Worm (Caenorhabditis elegans) whole organism, mixed stage, embryonic: ENCODE data around the gene snt-3.
A peak's percentile ranks its signal among the peaks of the same experiment; 100 is the strongest.

Experiments
- M03D4.4 ChIP-seq: sonication (generic microtip); optimal IDR thresholded peaks from 2 replicates; lab custom pipeline; 2017; ENCODE audit warnings: mild to moderate bottlenecking, missing genetic modification characterization, missing compliant biosample characterization
- bed-3 ChIP-seq: fragments of 200-800 bp; sonication (Bioruptor generic); optimal IDR thresholded peaks from 3 replicates; lab custom pipeline; 2018; ENCODE audit warnings: mild to moderate bottlenecking, missing genetic modification characterization, moderate library complexity, missing compliant biosample characterization
- blmp-1 ChIP-seq: fragments of 150-350 bp; optimal IDR thresholded peaks from 2 replicates; lab custom pipeline; 2014; ENCODE audit warnings: missing biosample characterization, missing genetic modification characterization
- ceh-43 ChIP-seq: fragments of 200-800 bp; sonication (Bioruptor generic); optimal IDR thresholded peaks from 2 replicates; lab custom pipeline; 2018; ENCODE audit warnings: mild to moderate bottlenecking, missing genetic modification characterization, moderate library complexity, missing compliant biosample characterization
- ceh-83 ChIP-seq: fragments of 200-800 bp; sonication (Bioruptor generic); optimal IDR thresholded peaks from 2 replicates; lab custom pipeline; 2018; ENCODE audit warnings: mild to moderate bottlenecking, missing genetic modification characterization, missing compliant biosample characterization
- ces-1 ChIP-seq: fragments of 150-350 bp; optimal IDR thresholded peaks from 2 replicates; lab custom pipeline; 2014; ENCODE audit warnings: missing biosample characterization, missing genetic modification reagents, missing genetic modification characterization
- cnd-1 ChIP-seq: fragments of 200-800 bp; sonication (Bioruptor generic); optimal IDR thresholded peaks from 2 replicates; lab custom pipeline; 2018; ENCODE audit warnings: mild to moderate bottlenecking, missing genetic modification characterization, missing compliant biosample characterization
- elt-1 ChIP-seq: sonication (generic microtip); optimal IDR thresholded peaks from 2 replicates; lab custom pipeline; 2017; ENCODE audit warnings: missing genetic modification characterization, mild to moderate bottlenecking, missing compliant biosample characterization, antibody characterized with exemption, moderate library complexity, borderline replicate concordance; ENCODE audit not compliant: insufficient read depth
- elt-3 ChIP-seq: fragments of 150-350 bp; optimal IDR thresholded peaks from 2 replicates; lab custom pipeline; 2014; ENCODE audit warnings: missing biosample characterization, missing genetic modification characterization
- flh-1 ChIP-seq: fragments of 200-800 bp; sonication (Bioruptor generic); optimal IDR thresholded peaks from 2 replicates; lab custom pipeline; 2018; ENCODE audit warnings: mild to moderate bottlenecking, missing genetic modification characterization, moderate library complexity, missing compliant biosample characterization
- ham-2 ChIP-seq: fragments of 200-800 bp; sonication (Bioruptor generic); optimal IDR thresholded peaks from 2 replicates; lab custom pipeline; 2018; ENCODE audit warnings: mild to moderate bottlenecking, missing genetic modification characterization, missing compliant biosample characterization
- hlh-1 ChIP-seq: fragments of 150-350 bp; optimal IDR thresholded peaks from 2 replicates; lab custom pipeline; 2014; ENCODE audit warnings: missing biosample characterization, missing genetic modification reagents, missing genetic modification characterization
- lin-13 ChIP-seq: fragments of 150-350 bp; optimal IDR thresholded peaks from 2 replicates; lab custom pipeline; 2014; ENCODE audit warnings: missing biosample characterization, missing genetic modification characterization
- lin-32 ChIP-seq: fragments of 200-800 bp; sonication (Bioruptor generic); optimal IDR thresholded peaks from 2 replicates; lab custom pipeline; 2018; ENCODE audit warnings: mild to moderate bottlenecking, missing genetic modification characterization, missing compliant biosample characterization
- mep-1 ChIP-seq: fragments of 150-350 bp; optimal IDR thresholded peaks from 2 replicates; lab custom pipeline; 2017; ENCODE audit warnings: missing biosample characterization, missing genetic modification reagents, missing genetic modification characterization, inconsistent platforms
- mls-2 ChIP-seq: sonication (generic microtip); optimal IDR thresholded peaks from 2 replicates; lab custom pipeline; 2016; ENCODE audit warnings: mild to moderate bottlenecking, missing genetic modification characterization, moderate library complexity, missing compliant biosample characterization
- nhr-12 ChIP-seq: fragments of 150-350 bp; optimal IDR thresholded peaks from 2 replicates; lab custom pipeline; 2014; ENCODE audit warnings: missing biosample characterization, missing genetic modification characterization
- nhr-2 ChIP-seq: fragments of 150-350 bp; optimal IDR thresholded peaks from 2 replicates; lab custom pipeline; 2014; ENCODE audit warnings: missing biosample characterization, missing genetic modification characterization
- nhr-237 ChIP-seq: fragments of 150-350 bp; optimal IDR thresholded peaks from 2 replicates; lab custom pipeline; 2014; ENCODE audit warnings: missing biosample characterization, missing genetic modification characterization
- nhr-28 ChIP-seq: fragments of 150-350 bp; optimal IDR thresholded peaks from 2 replicates; lab custom pipeline; 2014; ENCODE audit warnings: missing biosample characterization, missing genetic modification characterization
- nhr-76 ChIP-seq: sonication (generic microtip); optimal IDR thresholded peaks from 2 replicates; lab custom pipeline; 2017; ENCODE audit warnings: missing biosample characterization, missing genetic modification characterization
- pha-4 ChIP-seq: fragments of 150-350 bp; optimal IDR thresholded peaks from 2 replicates; lab custom pipeline; 2018; ENCODE audit warnings: missing biosample characterization, missing genetic modification reagents, missing genetic modification characterization
- sem-2 ChIP-seq: fragments of 200-800 bp; sonication (Bioruptor generic); optimal IDR thresholded peaks from 2 replicates; lab custom pipeline; 2018; ENCODE audit warnings: mild to moderate bottlenecking, missing genetic modification characterization, missing compliant biosample characterization
- snpc-4 ChIP-seq: fragments of 150-350 bp; optimal IDR thresholded peaks from 2 replicates; lab custom pipeline; 2014; ENCODE audit warnings: missing biosample characterization, missing genetic modification characterization
- sptf-1 ChIP-seq: sonication (generic microtip); optimal IDR thresholded peaks from 2 replicates; lab custom pipeline; 2017; ENCODE audit warnings: mild to moderate bottlenecking, missing genetic modification characterization, moderate library complexity, missing compliant biosample characterization
- tbx-8 ChIP-seq: fragments of 200-800 bp; sonication (Bioruptor generic); optimal IDR thresholded peaks from 2 replicates; lab custom pipeline; 2018; ENCODE audit warnings: mild to moderate bottlenecking, missing genetic modification characterization, moderate library complexity, missing compliant biosample characterization
- unc-39 ChIP-seq: fragments of 150-350 bp; optimal IDR thresholded peaks from 2 replicates; lab custom pipeline; 2014; ENCODE audit warnings: missing biosample characterization, missing genetic modification characterization
- unc-62 ChIP-seq: fragments of 150-350 bp; optimal IDR thresholded peaks from 2 replicates; lab custom pipeline; 2014; ENCODE audit warnings: missing biosample characterization, missing genetic modification reagents, missing genetic modification characterization
- zip-8 ChIP-seq: fragments of 150-350 bp; optimal IDR thresholded peaks from 2 replicates; lab custom pipeline; 2014; ENCODE audit warnings: missing biosample characterization, missing genetic modification characterization
- ztf-11 ChIP-seq: fragments of 150-350 bp; optimal IDR thresholded peaks from 2 replicates; lab custom pipeline; 2014; ENCODE audit warnings: missing biosample characterization, missing genetic modification characterization

Gene snt-3

ce11 chrV:1355297-1355696, 15.5 kb downstream of the snt-3 start:
- TF ChIP-seq elt-1 (no peak), nhr-237 (tag; lab: Kevin White, UChicago) (no peak), sptf-1 (tag; lab: Kevin White, UChicago) (no peak), flh-1 (GFP tag; lab: Kevin White, UChicago) (no peak), ceh-43 (GFP tag; lab: Kevin White, UChicago) (no peak), cnd-1 (no peak), M03D4.4 (tag; lab: Kevin White, UChicago) (no peak), sem-2 (GFP tag; lab: Kevin White, UChicago) (no peak), unc-39 (tag; lab: Kevin White, UChicago) (no peak), nhr-76 (no peak), nhr-28 (no peak), mls-2 (tag; lab: Kevin White, UChicago) (no peak), pha-4 (no peak), unc-62 (GFP tag; lab: Kevin White, UChicago) (no peak), lin-13 (tag; lab: Kevin White, UChicago) (no peak), blmp-1 (no peak), hlh-1 (tag; lab: Kevin White, UChicago) (no peak), ham-2 (GFP tag; lab: Kevin White, UChicago) (no peak)
- TF ChIP-seq, all 35 proteins: peak for 0

- no peak for TF ChIP-seq elt-1
- no peak for TF ChIP-seq zip-8 (tag; lab: Kevin White, UChicago)
- no peak for TF ChIP-seq ces-1 (GFP tag; lab: Kevin White, UChicago)
- TF ChIP-seq tbx-8: no peak
- no peak for TF ChIP-seq lin-13 (tag; lab: Kevin White, UChicago)
Observed at ce11 chrV:1352321-1352720, 18.5 kb downstream of the snt-3 start.

ce11 chrV:1351826-1352225, 19.0 kb downstream of the snt-3 start, which contains the start of gene glb-33:
glb-33 (plus strand) TSS chrV:1352126.
- TF ChIP-seq ham-2 (GFP tag; lab: Kevin White, UChicago): no peak
- no peak for TF ChIP-seq lin-13 (tag; lab: Kevin White, UChicago)
- TF ChIP-seq snpc-4: no peak

- TF ChIP-seq ham-2 (GFP tag; lab: Kevin White, UChicago) (no peak), sem-2 (GFP tag; lab: Kevin White, UChicago) (no peak), ceh-43 (GFP tag; lab: Kevin White, UChicago) (no peak), ces-1 (GFP tag; lab: Kevin White, UChicago) (peak; percentile 92), lin-32 (GFP tag; lab: Kevin White, UChicago) (no peak), blmp-1 (no peak), nhr-2 (no peak)
- TF ChIP-seq, all 35 proteins: peak for 1
Observed at ce11 chrV:1349802-1350201, 21.0 kb downstream of the snt-3 start.

- TF ChIP-seq lin-32 (GFP tag; lab: Kevin White, UChicago) (no peak), ces-1 (GFP tag; lab: Kevin White, UChicago) (peak; percentile 66)
- TF ChIP-seq, all 35 proteins: peak for 1
Observed at ce11 chrV:1342712-1343111, 28.1 kb downstream of the snt-3 start.

- no peak for TF ChIP-seq sptf-1 (tag; lab: Kevin White, UChicago)
- no peak for TF ChIP-seq unc-39 (tag; lab: Kevin White, UChicago)
- peak; percentile 33 for TF ChIP-seq hlh-1 (tag; lab: Kevin White, UChicago)
Observed at ce11 chrV:1341276-1342050, 29.4 kb downstream of the snt-3 start.

- TF ChIP-seq ces-1 (GFP tag; lab: Kevin White, UChicago) (peak; percentile 38), nhr-28 (no peak)
Observed at ce11 chrV:1337701-1338100, 33.1 kb downstream of the snt-3 start.

ce11 chrV:1335896-1336295, 34.9 kb downstream of the snt-3 start:
- TF ChIP-seq hlh-1 (tag; lab: Kevin White, UChicago) (no peak), lin-32 (GFP tag; lab: Kevin White, UChicago) (no peak), ztf-11 (tag; lab: Kevin White, UChicago) (no peak), ceh-83 (GFP tag; lab: Kevin White, UChicago) (no peak), ces-1 (GFP tag; lab: Kevin White, UChicago) (no peak), bed-3 (no peak), mls-2 (tag; lab: Kevin White, UChicago) (no peak), elt-1 (no peak), nhr-12 (no peak), cnd-1 (no peak), mep-1 (tag; lab: Kevin White, UChicago) (no peak), zip-8 (tag; lab: Kevin White, UChicago) (no peak), elt-3 (tag; lab: Kevin White, UChicago) (no peak)
